ENCODE assay signal across 1 fruit fly cellular context in the genomic region with DNA sequence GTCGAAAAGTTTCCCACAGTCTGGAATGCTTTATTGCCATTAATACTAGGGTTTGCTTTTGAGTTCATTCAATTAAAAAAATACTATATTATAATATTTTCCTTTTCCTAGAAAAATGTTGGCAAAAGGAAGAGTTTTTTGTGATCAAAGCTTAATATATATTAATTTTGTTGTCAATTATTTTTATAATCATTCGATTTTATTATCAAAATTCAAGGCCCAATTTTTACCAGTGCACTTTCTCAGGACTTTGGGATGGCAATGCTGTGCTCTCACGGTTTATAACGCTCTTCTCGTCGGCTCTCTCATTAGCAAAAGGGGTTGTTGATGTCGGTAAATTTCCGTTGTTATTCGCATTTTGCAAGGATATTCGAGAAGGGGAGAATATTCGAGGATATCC.
TF ChIP-seq lines count a peak whose summit lies in the region.

No protein-coding gene starts in this region.

TF ChIP-seq in whole organism, embryonic, 481 proteins besides CTCF, POLR2A, EP300 and RAD21 (continued from another document):
- TF ChIP-seq twi (tag; optimal IDR thresholded peaks at IDR 0.05; lab: Kevin White, UChicago) (no peak), CG8290 (GFP tag; optimal IDR thresholded peaks at IDR 0.05; lab: Kevin White, UChicago) (peak; percentile 12), CG8290 (tag; optimal IDR thresholded peaks at IDR 0.05; lab: Kevin White, UChicago) (no peak), ato (GFP tag; IDR thresholded peaks at IDR 0.05; lab: Robert Waterston, UW; ENCODE audit: partially characterized antibody) (no peak), slp2 (GFP tag; optimal IDR thresholded peaks at IDR 0.05; lab: Kevin White, UChicago) (no peak), CG18476 (GFP tag; optimal IDR thresholded peaks at IDR 0.05; lab: Kevin White, UChicago) (peak; percentile 42), CG17328 (GFP tag; IDR thresholded peaks at IDR 0.05; lab: Robert Waterston, UW) (peak; percentile 72), CG6689 (GFP tag; IDR thresholded peaks at IDR 0.05; lab: Robert Waterston, UW) (0 out of 2 replicates have a peak, but pooled peaks have one; percentile 11), zfh1 (GFP tag; IDR thresholded peaks at IDR 0.05; lab: Robert Waterston, UW) (no peak), az2 (GFP tag; optimal IDR thresholded peaks at IDR 0.05; lab: Kevin White, UChicago) (peak; percentile 58), CG7839 (tag; optimal IDR thresholded peaks at IDR 0.05; lab: Kevin White, UChicago) (peak; percentile 54), sens (GFP tag; lab: Kevin White, UChicago) (peak; percentile 89), Sox102F (GFP tag; optimal IDR thresholded peaks at IDR 0.05; lab: Kevin White, UChicago) (peak; percentile 36), fd96Cb (tag; optimal IDR thresholded peaks at IDR 0.05; lab: Kevin White, UChicago) (peak; percentile 43), ttk (GFP tag; IDR thresholded peaks at IDR 0.05; lab: Robert Waterston, UW) (no peak), Atf6 (GFP tag; IDR thresholded peaks at IDR 0.05; lab: Robert Waterston, UW) (0 out of 2 replicates have a peak, but pooled peaks have one; percentile 12), Spps (tag; optimal IDR thresholded peaks at IDR 0.05; lab: Kevin White, UChicago) (peak; percentile 20), CG5245 (GFP tag; optimal IDR thresholded peaks at IDR 0.05; lab: Kevin White, UChicago) (peak; percentile 24), kay (GFP tag; optimal IDR thresholded peaks at IDR 0.05; lab: Kevin White, UChicago) (no peak), Sox100B (GFP tag; optimal IDR thresholded peaks at IDR 0.05; lab: Kevin White, UChicago) (peak; percentile 28), Meics (GFP tag; optimal IDR thresholded peaks at IDR 0.05; lab: Kevin White, UChicago) (peak; percentile 28), CG7745 (tag; optimal IDR thresholded peaks at IDR 0.05; lab: Kevin White, UChicago) (no peak), CG10979 (tag; optimal IDR thresholded peaks at IDR 0.05; lab: Kevin White, UChicago) (peak; percentile 74), CG4360 (GFP tag; IDR thresholded peaks at IDR 0.05; lab: Robert Waterston, UW) (peak; percentile 26; the same call in 1 of the 2 replicates), CG18764 (GFP tag; optimal IDR thresholded peaks at IDR 0.05; lab: Kevin White, UChicago) (peak; percentile 8), chm (GFP tag; IDR thresholded peaks at IDR 0.05; lab: Robert Waterston, UW) (peak; percentile 65), CG9727 (GFP tag; optimal IDR thresholded peaks at IDR 0.05; lab: Kevin White, UChicago) (peak; percentile 64), Chrac-16 (GFP tag; optimal IDR thresholded peaks at IDR 0.05; lab: Kevin White, UChicago) (peak; percentile 33), dan (GFP tag; IDR thresholded peaks at IDR 0.05; lab: Robert Waterston, UW) (no peak), otp (GFP tag; IDR thresholded peaks at IDR 0.05; lab: Robert Waterston, UW) (no peak; the same call in 2 of the 3 replicates), vvl (GFP tag; IDR thresholded peaks at IDR 0.05; lab: Robert Waterston, UW) (peak; percentile 14; the same call in 1 of the 2 replicates), Dip2 (GFP tag; IDR thresholded peaks at IDR 0.05; lab: Robert Waterston, UW) (no peak), CG7963 (GFP tag; IDR thresholded peaks at IDR 0.05; lab: Robert Waterston, UW; ENCODE audit: partially characterized antibody) (no peak), CG14710 (tag; optimal IDR thresholded peaks at IDR 0.05; lab: Kevin White, UChicago) (peak; percentile 69), CG6683 (GFP tag; optimal IDR thresholded peaks at IDR 0.05; lab: Kevin White, UChicago) (no peak), CG4424 (GFP tag; optimal IDR thresholded peaks at IDR 0.05; lab: Kevin White, UChicago) (peak; percentile 67), org-1 (GFP tag; optimal IDR thresholded peaks at IDR 0.05; lab: Kevin White, UChicago) (no peak), CG15269 (tag; optimal IDR thresholded peaks at IDR 0.05; lab: Kevin White, UChicago) (peak; percentile 31), lilli (GFP tag; optimal IDR thresholded peaks at IDR 0.05; lab: Kevin White, UChicago) (peak; percentile 33), dmrt11E (tag; optimal IDR thresholded peaks at IDR 0.05; lab: Kevin White, UChicago) (peak; percentile 78), CG10654 (GFP tag; optimal IDR thresholded peaks at IDR 0.05; lab: Kevin White, UChicago) (no peak), CG17359 (tag; optimal IDR thresholded peaks at IDR 0.05; lab: Kevin White, UChicago) (peak; percentile 36), CG13424 (tag; optimal IDR thresholded peaks at IDR 0.05; lab: Kevin White, UChicago) (peak; percentile 22), Xbp1 (GFP tag; optimal IDR thresholded peaks at IDR 0.05; lab: Kevin White, UChicago) (peak; percentile 39), dmrt99B (tag; optimal IDR thresholded peaks at IDR 0.05; lab: Kevin White, UChicago) (peak; percentile 32), CG11723 (GFP tag; optimal IDR thresholded peaks at IDR 0.05; lab: Kevin White, UChicago) (no peak), CG4707 (GFP tag; optimal IDR thresholded peaks at IDR 0.05; lab: Kevin White, UChicago) (peak; percentile 2), CHES-1-like (GFP tag; optimal IDR thresholded peaks at IDR 0.05; lab: Kevin White, UChicago) (no peak), Awh (GFP tag; IDR thresholded peaks at IDR 0.05; lab: Robert Waterston, UW) (0 out of 2 replicates have a peak, but pooled peaks have one; percentile 42), peb (GFP tag; IDR thresholded peaks at IDR 0.05; lab: Robert Waterston, UW) (no peak), fd3F (GFP tag; optimal IDR thresholded peaks at IDR 0.05; lab: Kevin White, UChicago) (peak; percentile 26), CG10267 (tag; optimal IDR thresholded peaks at IDR 0.05; lab: Kevin White, UChicago) (peak; percentile 61), CG17829 (tag; optimal IDR thresholded peaks at IDR 0.05; lab: Kevin White, UChicago) (peak; percentile 73), CG2120 (GFP tag; optimal IDR thresholded peaks at IDR 0.05; lab: Kevin White, UChicago) (peak; percentile 27), eve (GFP tag; optimal IDR thresholded peaks at IDR 0.05; lab: Kevin White, UChicago) (peak in 1 of 2 experiments; percentile 67), lab (GFP tag; optimal IDR thresholded peaks at IDR 0.05; lab: Kevin White, UChicago) (peak; percentile 33), ac (GFP tag; optimal IDR thresholded peaks at IDR 0.05; lab: Kevin White, UChicago) (no peak), Trl (optimal IDR thresholded peaks at IDR 0.05; lab: Kevin White, UChicago) (peak in 1 of 2 experiments; percentile 53), Trl (GFP tag; optimal IDR thresholded peaks at IDR 0.05; lab: Kevin White, UChicago) (no peak), fd64A (GFP tag; optimal IDR thresholded peaks at IDR 0.05; lab: Kevin White, UChicago) (no peak), gsb-n (tag; optimal IDR thresholded peaks at IDR 0.05; lab: Kevin White, UChicago) (peak; percentile 61), CG6254 (GFP tag; optimal IDR thresholded peaks at IDR 0.05; lab: Kevin White, UChicago) (peak; percentile 14), CG15696 (tag; optimal IDR thresholded peaks at IDR 0.05; lab: Kevin White, UChicago) (peak; percentile 65), sug (tag; optimal IDR thresholded peaks at IDR 0.05; lab: Kevin White, UChicago) (no peak), CG9215 (GFP tag; IDR thresholded peaks at IDR 0.05; lab: Robert Waterston, UW) (peak; percentile 77), D (optimal IDR thresholded peaks at IDR 0.05; lab: Kevin White, UChicago) (no peak), D (GFP tag; optimal IDR thresholded peaks at IDR 0.05; lab: Kevin White, UChicago) (peak; percentile 1), amos (GFP tag; IDR thresholded peaks at IDR 0.05; lab: Robert Waterston, UW; ENCODE audit: partially characterized antibody) (no peak), CG4730 (GFP tag; IDR thresholded peaks at IDR 0.05; lab: Robert Waterston, UW) (no peak), zf30C (GFP tag; optimal IDR thresholded peaks at IDR 0.05; lab: Kevin White, UChicago) (peak; percentile 97), zen (tag; optimal IDR thresholded peaks at IDR 0.05; lab: Kevin White, UChicago) (peak; percentile 68), CG10274 (GFP tag; optimal IDR thresholded peaks at IDR 0.05; lab: Kevin White, UChicago) (no peak), CG2712 (tag; optimal IDR thresholded peaks at IDR 0.05; lab: Kevin White, UChicago) (peak; percentile 77), ci (GFP tag; IDR thresholded peaks at IDR 0.05; lab: Robert Waterston, UW) (peak; percentile 71; the same call in 2 of the 3 replicates), CoRest (tag; optimal IDR thresholded peaks at IDR 0.05; lab: Kevin White, UChicago) (peak; percentile 36), Med (GFP tag; lab: Kevin White, UChicago) (peak; percentile 45), Blimp-1 (GFP tag; optimal IDR thresholded peaks at IDR 0.05; lab: Kevin White, UChicago) (peak; percentile 59), tup (GFP tag; optimal IDR thresholded peaks at IDR 0.05; lab: Kevin White, UChicago) (peak; percentile 3), CG7556 (GFP tag; optimal IDR thresholded peaks at IDR 0.05; lab: Kevin White, UChicago) (peak; percentile 46), row (GFP tag; IDR thresholded peaks at IDR 0.05; lab: Robert Waterston, UW) (peak; percentile 72), Kr (GFP tag; optimal IDR thresholded peaks at IDR 0.05; lab: Kevin White, UChicago) (peak; percentile 19), CG12391 (tag; optimal IDR thresholded peaks at IDR 0.05; lab: Kevin White, UChicago) (peak; percentile 74), schlank (tag; optimal IDR thresholded peaks at IDR 0.05; lab: Kevin White, UChicago) (no peak), Oli (tag; optimal IDR thresholded peaks at IDR 0.05; lab: Kevin White, UChicago) (peak; percentile 28), jumu (GFP tag; optimal IDR thresholded peaks at IDR 0.05; lab: Kevin White, UChicago) (no peak), Rfx (GFP tag; IDR thresholded peaks at IDR 0.05; lab: Robert Waterston, UW) (no peak), hkb (optimal IDR thresholded peaks at IDR 0.05; lab: Kevin White, UChicago) (no peak), hkb (GFP tag; IDR thresholded peaks at IDR 0.05; lab: Robert Waterston, UW) (0 out of 2 replicates have a peak, but pooled peaks have one; percentile 45), tin (GFP tag; optimal IDR thresholded peaks at IDR 0.05; lab: Kevin White, UChicago) (peak; percentile 33), CG6813 (GFP tag; optimal IDR thresholded peaks at IDR 0.05; lab: Kevin White, UChicago) (no peak), CG11695 (GFP tag; IDR thresholded peaks at IDR 0.05; lab: Robert Waterston, UW) (peak; percentile 44; the same call in 1 of the 3 replicates), CG2875 (GFP tag; optimal IDR thresholded peaks at IDR 0.05; lab: Kevin White, UChicago) (peak; percentile 17), CG5953 (GFP tag; IDR thresholded peaks at IDR 0.05; lab: Robert Waterston, UW) (no peak), pan (optimal IDR thresholded peaks at IDR 0.05; lab: Kevin White, UChicago) (no peak), pan (GFP tag; optimal IDR thresholded peaks at IDR 0.05 in 1 of 2, IDR thresholded peaks at IDR 0.05 in 1 of 2) (peak in 1 of 2 experiments; percentile 42), MESR4 (GFP tag; optimal IDR thresholded peaks at IDR 0.05; lab: Kevin White, UChicago) (no peak), CG1529 (GFP tag; optimal IDR thresholded peaks at IDR 0.05; lab: Kevin White, UChicago) (no peak), Six4 (GFP tag; optimal IDR thresholded peaks at IDR 0.05; lab: Kevin White, UChicago) (peak; percentile 20), ro (GFP tag; IDR thresholded peaks at IDR 0.05; lab: Robert Waterston, UW) (no peak), CG2678 (tag; optimal IDR thresholded peaks at IDR 0.05; lab: Kevin White, UChicago) (peak; percentile 59)
TF ChIP-seq in whole organism, embryonic: peak in this region for 116.
